Fruit fly (Drosophila melanogaster) Kc167 (cell line): Measurements from ENCODE around the gene m.

Experiments
- Myc ChIP-seq: fragments of >200 bp; optimal IDR thresholded peaks from 2 replicates; lab custom pipeline; 2017; ENCODE audit warnings: missing external identifiers
- Sin3A ChIP-seq: fragments of >200 bp; optimal IDR thresholded peaks from 2 replicates; lab custom pipeline; 2018; ENCODE audit warnings: missing external identifiers
- h ChIP-seq: fragments of >200 bp; optimal IDR thresholded peaks from 3 replicates; lab custom pipeline; 2018; ENCODE audit warnings: missing external identifiers
- insv ChIP-seq: fragments of >200 bp; optimal IDR thresholded peaks from 3 replicates; lab custom pipeline; 2018; ENCODE audit warnings: missing external identifiers
- psq ChIP-seq: fragments of >200 bp; optimal IDR thresholded peaks from 2 replicates; lab custom pipeline; 2017; ENCODE audit warnings: missing external identifiers
- ttk ChIP-seq: sonication (Bioruptor generic); optimal IDR thresholded peaks from 2 replicates; lab custom pipeline; 2017; ENCODE audit warnings: missing external identifiers

dm6 chrX:11805066-11805766, 51.1 kb downstream of the m start:
- TF ChIP-seq psq (lab: Kevin White, UChicago) (no peak), h (no peak), Sin3A (no peak), ttk (lab: Kevin White, UChicago) (no peak), Myc (lab: Kevin White, UChicago) (no peak), insv (lab: Kevin White, UChicago) (no peak)
